Worm (Caenorhabditis elegans): ENCODE measurements around the gene pqn-32.
"Not testable (repeated sequence)": the region's sequence is repeated elsewhere in the genome, so short reads cannot be mapped to it uniquely, and the experiment has no call there.

ce11 chrII:13080607-13081006 lies 27.2 kb upstream of the pqn-32 start, which contains the start of gene Y81G3A.2:
- not testable (repeated sequence) for TF ChIP-seq ref-1 (GFP tag; conservative IDR thresholded peaks at IDR 0.05); T22C8.4 (GFP tag; IDR thresholded peaks at IDR 0.05); ztf-29 (GFP tag; IDR thresholded peaks at IDR 0.05); ztf-23 (GFP tag; IDR thresholded peaks at IDR 0.05); med-1 (GFP tag; optimal IDR thresholded peaks at IDR 0.05; ENCODE audit: insufficient read depth); tab-1 (GFP tag; IDR thresholded peaks at IDR 0.05); flt-1 (GFP tag; IDR thresholded peaks at IDR 0.05)
